Fruit fly (Drosophila melanogaster) whole organism, embryonic: ENCODE measurements around the gene HUWE1.

Source experiments
- B-H2 ChIP-seq: fragments of 200-800 bp; sonication (Bioruptor generic); optimal IDR thresholded peaks from 2 replicates; lab custom pipeline; 2018; ENCODE audit warnings: missing biosample characterization, mild to moderate bottlenecking, missing genetic modification characterization
- BEAF-32 ChIP-seq: fragments of 200-800 bp; sonication (Bioruptor generic); optimal IDR thresholded peaks from 3 replicates; lab custom pipeline; 2017; ENCODE audit warnings: missing biosample characterization, missing genetic modification characterization, mild to moderate bottlenecking, moderate library complexity, missing genetic modification reagents
- CG10267 ChIP-seq: fragments of 200-800 bp; sonication (Bioruptor generic); optimal IDR thresholded peaks from 2 replicates; lab custom pipeline; 2018; ENCODE audit warnings: missing biosample characterization, mild to moderate bottlenecking, missing genetic modification characterization, moderate library complexity
- CG11247 ChIP-seq: fragments of 200-800 bp; sonication (Bioruptor generic); IDR thresholded peaks from 2 replicates; pipeline ENCODE4 v1.3.6; 2022; ENCODE audit warnings: missing biosample characterization, missing genetic modification characterization
- CG12071 ChIP-seq: fragments of 200-800 bp; sonication (Bioruptor generic); optimal IDR thresholded peaks from 3 replicates; lab custom pipeline; 2018; ENCODE audit warnings: missing biosample characterization, mild to moderate bottlenecking, missing genetic modification characterization
- CG12659 ChIP-seq: fragments of 200-800 bp; sonication (Bioruptor generic); optimal IDR thresholded peaks from 3 replicates; lab custom pipeline; 2017; ENCODE audit warnings: mild to moderate bottlenecking, missing biosample characterization, missing genetic modification reagents, missing genetic modification characterization
- CG12942 ChIP-seq: fragments of 200-800 bp; sonication (Bioruptor generic); optimal IDR thresholded peaks from 3 replicates; lab custom pipeline; 2016; ENCODE audit warnings: missing biosample characterization, missing genetic modification characterization
- CG13424 ChIP-seq: fragments of 200-800 bp; sonication (Bioruptor generic); optimal IDR thresholded peaks from 2 replicates; lab custom pipeline; 2019; ENCODE audit warnings: missing biosample characterization, mild to moderate bottlenecking, missing genetic modification characterization, moderate library complexity
- CG14441 ChIP-seq: fragments of 200-800 bp; sonication (Bioruptor generic); IDR thresholded peaks from 2 replicates; pipeline ENCODE4 v1.3.6; 2022; ENCODE audit warnings: missing biosample characterization, missing genetic modification characterization
- CG14860 ChIP-seq: fragments of 200-800 bp; sonication (Bioruptor generic); IDR thresholded peaks from 3 replicates; pipeline ENCODE4 v1.3.6; 2022; ENCODE audit warnings: missing biosample characterization, missing genetic modification characterization; ENCODE audit not compliant: partially characterized antibody
- CG15514 ChIP-seq: fragments of 200-800 bp; sonication (Bioruptor generic); optimal IDR thresholded peaks from 3 replicates; lab custom pipeline; 2017; ENCODE audit warnings: missing biosample characterization, missing genetic modification characterization, mild to moderate bottlenecking, moderate library complexity, missing genetic modification reagents
- CG16813 ChIP-seq: fragments of 200-800 bp; sonication (Bioruptor generic); IDR thresholded peaks from 3 replicates; pipeline ENCODE4 v1.3.6; 2022; ENCODE audit warnings: missing biosample characterization, missing genetic modification characterization; ENCODE audit not compliant: partially characterized antibody
- CG17186 ChIP-seq: fragments of 200-800 bp; sonication (Bioruptor generic); optimal IDR thresholded peaks from 3 replicates; lab custom pipeline; 2017; ENCODE audit warnings: missing biosample characterization, missing genetic modification reagents, missing genetic modification characterization
- CG18011 ChIP-seq: fragments of 200-800 bp; sonication (Bioruptor generic); optimal IDR thresholded peaks from 2 replicates; lab custom pipeline; 2017; ENCODE audit warnings: missing biosample characterization, missing genetic modification characterization, mild to moderate bottlenecking, moderate library complexity, missing genotype
- CG2889 ChIP-seq: fragments of 200-800 bp; sonication (Bioruptor generic); IDR thresholded peaks from 3 replicates; pipeline ENCODE4 v1.3.6; 2022; ENCODE audit warnings: missing biosample characterization, missing genetic modification characterization
- CG3995 ChIP-seq: fragments of 200-800 bp; sonication (Bioruptor generic); optimal IDR thresholded peaks from 3 replicates; lab custom pipeline; 2016; ENCODE audit warnings: missing biosample characterization, missing genetic modification characterization
- CG4424 ChIP-seq: fragments of 200-800 bp; sonication (Bioruptor generic); optimal IDR thresholded peaks from 3 replicates; lab custom pipeline; 2016; ENCODE audit warnings: missing biosample characterization, missing genetic modification characterization
- CG6791 ChIP-seq: fragments of 200-800 bp; sonication (Bioruptor generic); IDR thresholded peaks from 3 replicates; pipeline ENCODE4 v1.3.6; 2022; ENCODE audit warnings: missing biosample characterization, missing genetic modification characterization; ENCODE audit not compliant: partially characterized antibody
- CG9437 ChIP-seq: fragments of 200-800 bp; sonication (Bioruptor generic); optimal IDR thresholded peaks from 2 replicates; lab custom pipeline; 2018; ENCODE audit warnings: missing biosample characterization, mild to moderate bottlenecking, missing genetic modification characterization
- CG9797 ChIP-seq: fragments of 200-800 bp; sonication (Bioruptor generic); optimal IDR thresholded peaks from 3 replicates; lab custom pipeline; 2018; ENCODE audit warnings: missing biosample characterization, mild to moderate bottlenecking, missing genetic modification characterization
- CG9932 ChIP-seq: fragments of 200-800 bp; sonication (Bioruptor generic); IDR thresholded peaks from 2 replicates; pipeline ENCODE4 v1.3.6; 2022; ENCODE audit warnings: missing biosample characterization, missing genetic modification characterization
- CTCF ChIP-seq: fragments of 200-800 bp; sonication (Bioruptor generic); optimal IDR thresholded peaks from 2 replicates; lab custom pipeline; 2017; ENCODE audit warnings: missing biosample characterization, mild to moderate bottlenecking, missing genetic modification characterization, moderate library complexity
- Dll ChIP-seq: fragments of 200-800 bp; sonication (Bioruptor generic); IDR thresholded peaks from 4 replicates; pipeline ENCODE4 v1.3.6; 2022; ENCODE audit warnings: missing biosample characterization, missing genetic modification characterization; ENCODE audit not compliant: partially characterized antibody
- Dp ChIP-seq: fragments of 200-800 bp; sonication (Bioruptor generic); optimal IDR thresholded peaks from 2 replicates; lab custom pipeline; 2018; ENCODE audit warnings: missing biosample characterization, mild to moderate bottlenecking, missing genetic modification characterization, moderate library complexity
- E2f2 ChIP-seq: fragments of 200-800 bp; sonication (Bioruptor generic); IDR thresholded peaks from 2 replicates; pipeline ENCODE4 v1.3.6; 2022; ENCODE audit warnings: missing biosample characterization, missing genetic modification characterization
- H2.0 ChIP-seq: fragments of 200-800 bp; sonication (Bioruptor generic); IDR thresholded peaks from 2 replicates; pipeline ENCODE4 v1.3.6; 2022; ENCODE audit warnings: missing biosample characterization, missing genetic modification characterization
- HLH3B ChIP-seq: fragments of 200-800 bp; sonication (Bioruptor generic); IDR thresholded peaks from 2 replicates; pipeline ENCODE4 v1.3.6; 2022; ENCODE audit warnings: missing biosample characterization, missing genetic modification characterization
- HLH4C ChIP-seq: fragments of 200-800 bp; sonication (Bioruptor generic); IDR thresholded peaks from 3 replicates; pipeline ENCODE4 v1.3.6; 2022; ENCODE audit warnings: missing biosample characterization, missing genetic modification characterization; ENCODE audit not compliant: partially characterized antibody
- HLH54F ChIP-seq: fragments of 200-800 bp; sonication (Bioruptor generic); optimal IDR thresholded peaks from 3 replicates; lab custom pipeline; 2016; ENCODE audit warnings: missing biosample characterization, missing genetic modification characterization
- MBD-R2 ChIP-seq: fragments of 200-800 bp; sonication (Bioruptor generic); IDR thresholded peaks from 2 replicates; pipeline ENCODE4 v1.3.6; 2022; ENCODE audit warnings: missing biosample characterization, missing genetic modification characterization
- Myb ChIP-seq: fragments of 200-800 bp; sonication (Bioruptor generic); optimal IDR thresholded peaks from 2 replicates; lab custom pipeline; 2016; ENCODE audit warnings: missing biosample characterization, missing genetic modification characterization
- Rfx ChIP-seq: fragments of 200-800 bp; sonication (Bioruptor generic); IDR thresholded peaks from 2 replicates; pipeline ENCODE4 v1.3.6; 2022; ENCODE audit warnings: missing biosample characterization, missing genetic modification characterization
- Scr ChIP-seq: fragments of 200-800 bp; sonication (Bioruptor generic); IDR thresholded peaks from 2 replicates; pipeline ENCODE4 v1.3.6; 2022; ENCODE audit warnings: missing biosample characterization, missing genetic modification characterization; ENCODE audit not compliant: partially characterized antibody
- Sox102F ChIP-seq: fragments of 200-800 bp; sonication (Bioruptor generic); optimal IDR thresholded peaks from 2 replicates; lab custom pipeline; 2018; ENCODE audit warnings: missing biosample characterization, mild to moderate bottlenecking, missing genetic modification characterization, moderate library complexity
- Xbp1 ChIP-seq: fragments of 200-800 bp; sonication (Bioruptor generic); optimal IDR thresholded peaks from 3 replicates; lab custom pipeline; 2016; ENCODE audit warnings: missing biosample characterization, mild to moderate bottlenecking, missing genetic modification characterization
- YL-1 ChIP-seq: fragments of 200-800 bp; sonication (Bioruptor generic); optimal IDR thresholded peaks from 3 replicates; lab custom pipeline; 2017; ENCODE audit warnings: missing biosample characterization, mild to moderate bottlenecking, missing genetic modification characterization
- amos ChIP-seq: fragments of 200-800 bp; sonication (Bioruptor generic); IDR thresholded peaks from 2 replicates; pipeline ENCODE4 v1.3.6; 2022; ENCODE audit warnings: missing biosample characterization, missing genetic modification characterization; ENCODE audit not compliant: partially characterized antibody
- ato ChIP-seq: fragments of 200-800 bp; sonication (Bioruptor generic); IDR thresholded peaks from 2 replicates; pipeline ENCODE4 v1.3.6; 2022; ENCODE audit warnings: missing biosample characterization, missing genetic modification characterization; ENCODE audit not compliant: partially characterized antibody
- bab2 ChIP-seq: fragments of 200-800 bp; sonication (Bioruptor generic); optimal IDR thresholded peaks from 2 replicates; lab custom pipeline; 2016; ENCODE audit warnings: missing biosample characterization, missing genetic modification characterization
- chn ChIP-seq: fragments of 200-800 bp; sonication (Bioruptor generic); optimal IDR thresholded peaks from 2 replicates; lab custom pipeline; 2016; ENCODE audit warnings: missing biosample characterization, missing genetic modification characterization
- dm ChIP-seq: fragments of 200-800 bp; sonication (Bioruptor generic); optimal IDR thresholded peaks from 3 replicates; lab custom pipeline; 2016; ENCODE audit warnings: missing biosample characterization, missing genetic modification characterization
- gfzf ChIP-seq: fragments of 200-800 bp; sonication (Bioruptor generic); optimal IDR thresholded peaks from 2 replicates; lab custom pipeline; 2016; ENCODE audit warnings: missing biosample characterization, mild to moderate bottlenecking, missing genetic modification characterization, moderate library complexity
- hbn ChIP-seq: fragments of 200-800 bp; sonication (Bioruptor generic); IDR thresholded peaks from 2 replicates; pipeline ENCODE4 v1.3.6; 2022; ENCODE audit warnings: missing biosample characterization, missing genetic modification characterization; ENCODE audit not compliant: partially characterized antibody
- insv ChIP-seq, 2 experiments: fragments of 200-800 bp; sonication (Bioruptor generic); optimal IDR thresholded peaks; 3 replicates each; lab custom pipeline; 2016 to 2018; ENCODE audit warnings: missing biosample characterization in 2 of 2, missing genetic modification characterization in 2 of 2
- pfk ChIP-seq: fragments of 200-800 bp; sonication (Bioruptor generic); optimal IDR thresholded peaks from 2 replicates; lab custom pipeline; 2018; ENCODE audit warnings: missing biosample characterization, mild to moderate bottlenecking, missing genetic modification characterization, moderate library complexity
- pzg ChIP-seq: fragments of 200-800 bp; sonication (Bioruptor generic); optimal IDR thresholded peaks from 3 replicates; lab custom pipeline; 2018; ENCODE audit warnings: missing biosample characterization, mild to moderate bottlenecking, missing genetic modification characterization, moderate library complexity
- stwl ChIP-seq: fragments of 200-800 bp; sonication (Bioruptor generic); optimal IDR thresholded peaks from 3 replicates; lab custom pipeline; 2018; ENCODE audit warnings: missing biosample characterization, mild to moderate bottlenecking, missing genetic modification characterization, moderate library complexity
- tna ChIP-seq: fragments of 200-800 bp; sonication (Bioruptor generic); IDR thresholded peaks from 2 replicates; pipeline ENCODE4 v1.3.6; 2022; ENCODE audit warnings: missing biosample characterization, missing genetic modification characterization; ENCODE audit not compliant: partially characterized antibody
- zen ChIP-seq: fragments of 200-800 bp; sonication (Bioruptor generic); optimal IDR thresholded peaks from 3 replicates; lab custom pipeline; 2018; ENCODE audit warnings: missing biosample characterization, mild to moderate bottlenecking, missing genetic modification characterization, moderate library complexity

The HUWE1 gene

DNA sequence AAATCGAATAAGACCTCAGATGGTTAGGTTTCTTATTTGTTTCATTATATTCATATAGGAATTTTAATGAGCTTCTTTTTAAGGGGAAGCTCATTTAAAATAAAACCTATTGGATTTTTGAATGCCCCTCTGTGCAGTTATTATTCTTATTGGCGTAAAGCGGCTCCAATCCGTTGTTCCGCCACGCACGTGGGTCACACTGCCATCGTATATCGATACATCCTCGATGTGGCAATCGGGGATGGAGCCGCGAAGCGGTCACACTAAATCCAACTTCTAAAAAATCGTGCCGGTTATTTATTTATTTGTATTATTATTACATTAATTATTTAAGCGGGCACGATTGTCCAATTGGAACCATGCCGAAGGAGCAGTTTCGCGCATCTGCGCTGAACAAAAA is 50.3 kb downstream of the HUWE1 start, which contains the start of gene Polr3A (continued):
- TF ChIP-seq CG14860 (peak; percentile 42; the same call in 1 of the 3 replicates), CG10267 (peak; percentile 5), CG6791 (GFP tag; lab: Robert Waterston, UW) (peak; percentile 73; the same call in 2 of the 3 replicates), HLH3B (GFP tag; lab: Robert Waterston, UW) (no peak), E2f2 (peak; percentile 78), CG12942 (GFP tag; lab: Kevin White, UChicago) (no peak), CTCF (GFP tag; lab: Kevin White, UChicago) (no peak), YL-1 (peak; percentile 5), B-H2 (no peak), chn (GFP tag; lab: Kevin White, UChicago) (no peak), CG16813 (GFP tag; lab: Robert Waterston, UW) (peak; percentile 63), CG15514 (GFP tag; lab: Kevin White, UChicago) (peak; percentile 54), dm (GFP tag; lab: Kevin White, UChicago) (peak; percentile 27), CG12659 (GFP tag; lab: Kevin White, UChicago) (peak; percentile 51), CG13424 (tag; lab: Kevin White, UChicago) (no peak), zen (tag; lab: Kevin White, UChicago) (peak; percentile 49), gfzf (peak; percentile 67), BEAF-32 (GFP tag; lab: Kevin White, UChicago) (peak; percentile 66), Scr (GFP tag; lab: Robert Waterston, UW) (peak; percentile 62), CG9797 (GFP tag; lab: Kevin White, UChicago) (peak; percentile 70), Rfx (GFP tag; lab: Robert Waterston, UW) (0 out of 2 replicates have a peak, but pooled peaks have one; percentile 31), H2.0 (GFP tag; lab: Robert Waterston, UW) (no peak), HLH54F (GFP tag; lab: Kevin White, UChicago) (no peak), pzg (GFP tag; lab: Kevin White, UChicago) (peak; percentile 63), HLH4C (peak; percentile 62), hbn (GFP tag; lab: Robert Waterston, UW) (peak; percentile 41), stwl (peak; percentile 48), CG12071 (GFP tag; lab: Kevin White, UChicago) (no peak), tna (GFP tag; lab: Robert Waterston, UW) (0 out of 2 replicates have a peak, but pooled peaks have one; percentile 39), CG9437 (GFP tag; lab: Kevin White, UChicago) (peak; percentile 41), Myb (GFP tag; lab: Kevin White, UChicago) (peak; percentile 15), CG14441 (GFP tag; lab: Robert Waterston, UW) (no peak), pfk (GFP tag; lab: Kevin White, UChicago) (peak; percentile 82), ato (GFP tag; lab: Robert Waterston, UW) (peak; percentile 49), CG4424 (GFP tag; lab: Kevin White, UChicago) (no peak), CG17186 (GFP tag; lab: Kevin White, UChicago) (peak; percentile 74), bab2 (no peak), Dp (GFP tag; lab: Kevin White, UChicago) (peak; percentile 65), Dll (GFP tag; lab: Robert Waterston, UW) (peak; percentile 65; the same call in 3 of the 4 replicates), insv (GFP tag; optimal IDR thresholded peaks at IDR 0.05; lab: Kevin White, UChicago) (peak; percentile 89 to 99), CG9932 (GFP tag; lab: Robert Waterston, UW) (no peak), Sox102F (no peak), CG11247 (GFP tag; lab: Robert Waterston, UW) (no peak), amos (peak; percentile 71), CG2889 (GFP tag; lab: Robert Waterston, UW) (no peak), Xbp1 (GFP tag; lab: Kevin White, UChicago) (no peak), CG3995 (GFP tag; lab: Kevin White, UChicago) (peak; percentile 4), CG18011 (GFP tag; lab: Kevin White, UChicago) (no peak), MBD-R2 (GFP tag; lab: Robert Waterston, UW) (peak; percentile 90)
